Worm (Caenorhabditis elegans) whole organism, L4 larva: ENCODE measurements around the gene Y113G7B.27.

Experiments used
- lin-39 ChIP-seq: fragments of 150-350 bp; optimal IDR thresholded peaks from 2 replicates; lab custom pipeline; 2014; ENCODE audit warnings: missing biosample characterization, missing genetic modification reagents, missing genetic modification characterization
- mep-1 ChIP-seq: fragments of 150-350 bp; sonication (generic microtip); optimal IDR thresholded peaks from 3 replicates; lab custom pipeline; 2014; ENCODE audit warnings: missing biosample characterization, missing genetic modification characterization

ce11 chrV:20151855-20152254 is 40.8 kb upstream of the Y113G7B.27 start:
- TF ChIP-seq lin-39 (tag; lab: Kevin White, UChicago) (no peak), mep-1 (tag; lab: Kevin White, UChicago) (no peak)
